Worm (Caenorhabditis elegans) whole organism, L3 larva: Measurements from ENCODE around the gene ttr-32.
A peak's percentile ranks its signal among the peaks of the same experiment; 100 is the strongest.

Experiments used
- R02D3.7 ChIP-seq: fragments of 150-350 bp; optimal IDR thresholded peaks from 2 replicates; lab custom pipeline; 2014; ENCODE audit warnings: missing biosample characterization, missing genetic modification characterization
- aly-2 ChIP-seq: fragments of 150-350 bp; optimal IDR thresholded peaks from 2 replicates; lab custom pipeline; 2014; ENCODE audit warnings: missing biosample characterization, missing genetic modification characterization
- ama-1 ChIP-seq: fragments of 150-350 bp; optimal IDR thresholded peaks from 2 replicates; lab custom pipeline; 2018
- ceh-28 ChIP-seq: fragments of 150-350 bp; optimal IDR thresholded peaks from 2 replicates; lab custom pipeline; 2014; ENCODE audit warnings: missing biosample characterization, missing genetic modification reagents, missing genetic modification characterization
- ceh-82 ChIP-seq: fragments of 150-350 bp; optimal IDR thresholded peaks from 2 replicates; lab custom pipeline; 2014; ENCODE audit warnings: missing biosample characterization, missing genetic modification characterization
- daf-12 ChIP-seq: fragments of 150-350 bp; optimal IDR thresholded peaks from 2 replicates; lab custom pipeline; 2014; ENCODE audit warnings: missing biosample characterization, missing genetic modification reagents, missing genetic modification characterization
- egl-27 ChIP-seq: sonication (generic microtip); optimal IDR thresholded peaks from 4 replicates; lab custom pipeline; 2017; ENCODE audit warnings: missing biosample characterization, missing genetic modification reagents, missing genetic modification characterization
- egl-5 ChIP-seq: fragments of 150-350 bp; optimal IDR thresholded peaks from 2 replicates; lab custom pipeline; 2017; ENCODE audit warnings: missing biosample characterization, missing genetic modification reagents, missing genetic modification characterization, inconsistent platforms
- elt-1 ChIP-seq: fragments of 150-350 bp; optimal IDR thresholded peaks from 2 replicates; lab custom pipeline; 2014; ENCODE audit warnings: missing biosample characterization, missing genetic modification characterization
- elt-2 ChIP-seq: sonication (generic microtip); optimal IDR thresholded peaks from 2 replicates; lab custom pipeline; 2016; ENCODE audit warnings: missing genetic modification reagents, mild to moderate bottlenecking, missing genetic modification characterization, missing compliant biosample characterization
- eor-1 ChIP-seq, 2 experiments: fragments of 150-350 bp; optimal IDR thresholded peaks; 2 replicates each; lab custom pipeline; 2014 to 2018; ENCODE audit warnings: missing biosample characterization in 2 of 2, missing genetic modification characterization in 2 of 2
- fkh-2 ChIP-seq: fragments of 150-350 bp; optimal IDR thresholded peaks from 2 replicates; lab custom pipeline; 2014; ENCODE audit warnings: missing biosample characterization, missing genetic modification reagents, missing genetic modification characterization
- fos-1 ChIP-seq: fragments of 150-350 bp; optimal IDR thresholded peaks from 2 replicates; lab custom pipeline; 2014; ENCODE audit warnings: missing biosample characterization, missing genetic modification characterization
- hmg-11 ChIP-seq: sonication (generic microtip); optimal IDR thresholded peaks from 2 replicates; lab custom pipeline; 2016; ENCODE audit warnings: missing genetic modification characterization, missing compliant biosample characterization
- jun-1 ChIP-seq: fragments of 150-350 bp; optimal IDR thresholded peaks from 2 replicates; lab custom pipeline; 2014; ENCODE audit warnings: missing biosample characterization, missing genetic modification reagents, missing genetic modification characterization
- lin-15B ChIP-seq: fragments of 150-350 bp; optimal IDR thresholded peaks from 2 replicates; lab custom pipeline; 2014; ENCODE audit warnings: missing biosample characterization, missing genetic modification characterization
- lsy-12 ChIP-seq: sonication (generic microtip); optimal IDR thresholded peaks from 2 replicates; lab custom pipeline; 2016; ENCODE audit warnings: mild to moderate bottlenecking, missing genetic modification characterization, missing compliant biosample characterization
- mdl-1 ChIP-seq: fragments of 150-350 bp; optimal IDR thresholded peaks from 2 replicates; lab custom pipeline; 2014; ENCODE audit warnings: missing biosample characterization, missing genetic modification characterization
- mml-1 ChIP-seq: fragments of 150-350 bp; sonication (generic microtip); optimal IDR thresholded peaks from 3 replicates; lab custom pipeline; 2014; ENCODE audit warnings: missing biosample characterization, missing genetic modification characterization
- nfya-1 ChIP-seq: sonication (generic microtip); optimal IDR thresholded peaks from 2 replicates; lab custom pipeline; 2017; ENCODE audit warnings: missing genetic modification characterization, mild to moderate bottlenecking, missing compliant biosample characterization, antibody characterized with exemption, moderate library complexity; ENCODE audit not compliant: insufficient read depth
- nhr-11 ChIP-seq: fragments of 150-350 bp; optimal IDR thresholded peaks from 2 replicates; lab custom pipeline; 2014; ENCODE audit warnings: missing biosample characterization, missing genetic modification characterization
- nhr-237 ChIP-seq: fragments of 150-350 bp; optimal IDR thresholded peaks from 2 replicates; lab custom pipeline; 2014; ENCODE audit warnings: missing biosample characterization, missing genetic modification characterization
- nhr-25 ChIP-seq: sonication (generic microtip); optimal IDR thresholded peaks from 2 replicates; lab custom pipeline; 2017; ENCODE audit warnings: missing biosample characterization, missing genetic modification characterization
- nhr-43 ChIP-seq: sonication (generic microtip); optimal IDR thresholded peaks from 2 replicates; lab custom pipeline; 2016; ENCODE audit warnings: mild to moderate bottlenecking, missing genetic modification characterization, missing compliant biosample characterization; ENCODE audit not compliant: poor library complexity, severe bottlenecking
- nhr-67 ChIP-seq: fragments of 150-350 bp; optimal IDR thresholded peaks from 2 replicates; lab custom pipeline; 2014; ENCODE audit warnings: missing biosample characterization, missing genetic modification characterization
- pha-4 ChIP-seq: fragments of 150-350 bp; optimal IDR thresholded peaks from 2 replicates; lab custom pipeline; 2014; ENCODE audit warnings: missing biosample characterization, missing genetic modification reagents, missing genetic modification characterization
- pqm-1 ChIP-seq: fragments of 150-350 bp; optimal IDR thresholded peaks from 2 replicates; lab custom pipeline; 2017; ENCODE audit warnings: missing biosample characterization, missing genetic modification characterization, inconsistent platforms
- skn-1 ChIP-seq: fragments of 150-350 bp; optimal IDR thresholded peaks from 2 replicates; lab custom pipeline; 2014; ENCODE audit warnings: missing biosample characterization, missing genetic modification characterization
- snpc-4 ChIP-seq: fragments of 150-350 bp; optimal IDR thresholded peaks from 2 replicates; lab custom pipeline; 2014; ENCODE audit warnings: missing biosample characterization, missing genetic modification characterization
- unc-39 ChIP-seq: sonication (generic microtip); optimal IDR thresholded peaks from 4 replicates; lab custom pipeline; 2017; ENCODE audit warnings: missing biosample characterization, missing genetic modification characterization
- unc-62 ChIP-seq: fragments of 150-350 bp; sonication (generic microtip); optimal IDR thresholded peaks from 4 replicates; lab custom pipeline; 2014; ENCODE audit warnings: missing biosample characterization, missing genetic modification reagents, missing genetic modification characterization

ttr-32 gene

DNA sequence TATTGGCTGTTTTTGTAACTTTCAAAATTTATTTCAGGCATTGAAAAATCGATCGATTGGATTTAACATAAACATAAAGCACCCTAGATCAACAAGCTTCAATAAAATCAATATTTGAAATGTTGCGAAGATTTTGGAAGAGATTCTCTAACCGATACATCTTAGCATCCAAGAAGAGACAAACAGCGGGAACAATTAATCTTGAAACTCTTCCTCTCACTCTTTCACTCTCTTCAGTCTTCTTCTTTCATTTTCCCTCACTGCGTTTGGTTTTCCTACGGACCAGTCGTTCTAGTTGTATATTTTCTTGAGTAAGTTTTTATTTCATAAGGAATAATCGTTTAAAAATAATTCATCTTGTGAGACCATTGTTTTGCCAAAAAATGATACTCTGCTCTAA lies 33.2 kb upstream of the ttr-32 start:
- TF ChIP-seq ceh-28 (tag; lab: Kevin White, UChicago) = peak; percentile 17
- TF ChIP-seq eor-1 (tag; optimal IDR thresholded peaks at IDR 0.05; lab: Kevin White, UChicago) = no peak
- TF ChIP-seq hmg-11 (tag; lab: Kevin White, UChicago) = no peak
- no peak for TF ChIP-seq fkh-2 (tag; lab: Kevin White, UChicago)
- TF ChIP-seq nhr-67 = no peak
- no peak for TF ChIP-seq mdl-1

DNA sequence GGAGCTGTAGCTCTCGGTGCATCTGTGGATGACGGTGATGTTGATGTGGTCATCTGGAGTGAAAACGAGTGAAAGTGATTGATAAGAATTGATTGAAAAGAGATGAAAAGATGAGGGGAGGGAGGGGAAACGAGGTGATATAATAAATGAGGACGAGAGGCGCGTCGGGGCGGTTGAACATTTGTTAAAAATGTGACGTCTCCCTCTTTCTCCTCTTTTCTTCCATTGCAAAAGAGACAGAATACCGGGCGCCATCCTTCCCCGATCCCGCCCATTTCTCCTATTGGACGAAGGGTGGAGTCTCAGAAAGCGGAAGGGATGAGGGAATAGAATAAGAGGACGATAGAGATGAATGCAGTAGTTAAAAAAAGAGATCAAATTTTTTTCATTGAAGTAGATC lies 31.6 kb upstream of the ttr-32 start:
- TF ChIP-seq elt-1 = peak; percentile 51
- TF ChIP-seq elt-2 = no peak
- peak; percentile 34 for TF ChIP-seq ceh-28 (tag; lab: Kevin White, UChicago)
- TF ChIP-seq ceh-82 (tag; lab: Kevin White, UChicago) = no peak
- TF ChIP-seq snpc-4 = no peak
- no peak for TF ChIP-seq nhr-43 (tag; lab: Kevin White, UChicago)
- no peak for TF ChIP-seq R02D3.7 (tag; lab: Kevin White, UChicago)
- no peak for TF ChIP-seq nhr-237 (tag; lab: Kevin White, UChicago)
- peak; percentile 99 for TF ChIP-seq nfya-1 (tag; lab: Kevin White, UChicago)
- no peak for TF ChIP-seq jun-1 (tag; lab: Kevin White, UChicago)
- peak; percentile 47 for TF ChIP-seq nhr-25 (tag; lab: Kevin White, UChicago)
- no peak for TF ChIP-seq aly-2
- TF ChIP-seq skn-1 (tag; lab: Kevin White, UChicago) = no peak
- TF ChIP-seq lsy-12 = peak; percentile 1
- TF ChIP-seq unc-62 (GFP tag; lab: Kevin White, UChicago) = peak; percentile 80
- TF ChIP-seq egl-27 (tag; lab: Kevin White, UChicago) = no peak

ce11 chrIII:7535347-7535746 lies 30.9 kb upstream of the ttr-32 start:
- TF ChIP-seq fkh-2 (tag; lab: Kevin White, UChicago) = no peak
- no peak for TF ChIP-seq nhr-25 (tag; lab: Kevin White, UChicago)
- no peak for TF ChIP-seq nhr-237 (tag; lab: Kevin White, UChicago)
- no peak for TF ChIP-seq mml-1
- no peak for TF ChIP-seq elt-2
- TF ChIP-seq hmg-11 (tag; lab: Kevin White, UChicago) = no peak
- no peak for TF ChIP-seq nhr-43 (tag; lab: Kevin White, UChicago)
- TF ChIP-seq R02D3.7 (tag; lab: Kevin White, UChicago) = no peak
- no peak for TF ChIP-seq pqm-1 (tag; lab: Kevin White, UChicago)
- TF ChIP-seq ama-1 (lab: Kevin White, UChicago) = no peak
- TF ChIP-seq nhr-11 (tag; lab: Kevin White, UChicago) = no peak
- no peak for TF ChIP-seq elt-1
- TF ChIP-seq unc-39 (tag; lab: Kevin White, UChicago) = no peak
- TF ChIP-seq eor-1 (tag; optimal IDR thresholded peaks at IDR 0.05; lab: Kevin White, UChicago) = no peak
- TF ChIP-seq lin-15B = no peak
- no peak for TF ChIP-seq fos-1
- no peak for TF ChIP-seq snpc-4

DNA sequence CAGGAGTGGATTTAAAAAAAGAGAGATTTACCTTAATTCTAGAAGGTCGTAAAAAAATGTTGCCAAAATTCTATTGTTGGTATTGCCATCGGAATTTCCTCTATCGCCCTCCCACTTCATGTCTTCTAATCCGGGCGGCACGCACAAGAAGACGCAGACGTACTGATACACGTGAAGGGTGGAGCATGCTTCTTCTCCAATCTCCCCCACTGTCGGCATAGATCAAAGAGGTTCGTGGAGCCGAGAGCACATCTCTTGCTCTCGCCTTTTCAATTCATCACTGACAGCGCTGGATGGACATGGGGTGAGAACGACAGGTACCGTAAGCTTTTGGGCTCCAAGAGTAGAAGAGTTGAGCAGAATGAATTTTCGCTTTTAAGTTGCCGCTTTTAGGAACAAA lies 29.7 kb upstream of the ttr-32 start, which contains the start of gene lin-39:
lin-39 (minus strand) TSS at position 74 of the 400 bp plus-strand sequence.
- TF ChIP-seq pha-4 (no peak), nhr-67 (no peak), nfya-1 (tag; lab: Kevin White, UChicago) (peak; percentile 53), nhr-11 (tag; lab: Kevin White, UChicago) (no peak), daf-12 (tag; lab: Kevin White, UChicago) (no peak), nhr-25 (tag; lab: Kevin White, UChicago) (no peak)
- TF ChIP-seq, all 47 proteins: peak for 1

- no peak for TF ChIP-seq aly-2
- TF ChIP-seq nhr-11 (tag; lab: Kevin White, UChicago) = no peak
These were observed 24.2 kb upstream of the ttr-32 start for ce11 chrIII:7542037-7542436.

- peak; percentile 89 for TF ChIP-seq egl-5
- no peak for TF ChIP-seq R02D3.7 (tag; lab: Kevin White, UChicago)
- TF ChIP-seq nfya-1 (tag; lab: Kevin White, UChicago) = peak; percentile 46
These were observed 22.0 kb upstream of the ttr-32 start for ce11 chrIII:7544211-7544610.
